Fruit fly (Drosophila melanogaster) whole organism, embryonic: ENCODE measurements around the gene Rab26.

Experiments
- Adf1 ChIP-seq: fragments of 200-800 bp; sonication (Bioruptor generic); IDR thresholded peaks from 2 replicates; pipeline ENCODE4 v1.3.6; 2022; ENCODE audit warnings: missing biosample characterization, missing genetic modification characterization
- Atf-2 ChIP-seq: fragments of 200-800 bp; sonication (Bioruptor generic); optimal IDR thresholded peaks from 2 replicates; lab custom pipeline; 2016; ENCODE audit warnings: missing biosample characterization, missing genetic modification characterization
- Bgb ChIP-seq: fragments of 200-800 bp; sonication (Bioruptor generic); IDR thresholded peaks from 2 replicates; pipeline ENCODE4 v1.3.6; 2022; ENCODE audit warnings: missing biosample characterization, missing genetic modification characterization; ENCODE audit not compliant: partially characterized antibody
- BtbVII ChIP-seq: fragments of 200-800 bp; sonication (Bioruptor generic); optimal IDR thresholded peaks from 3 replicates; lab custom pipeline; 2017; ENCODE audit warnings: missing biosample characterization, mild to moderate bottlenecking, missing genetic modification characterization
- CG10274 ChIP-seq: fragments of 200-800 bp; sonication (Bioruptor generic); optimal IDR thresholded peaks from 3 replicates; lab custom pipeline; 2017; ENCODE audit warnings: missing biosample characterization, mild to moderate bottlenecking, missing genetic modification characterization
- CG11085 ChIP-seq: fragments of 200-800 bp; sonication (Bioruptor generic); IDR thresholded peaks from 2 replicates; pipeline ENCODE4 v1.3.6; 2022; ENCODE audit warnings: missing biosample characterization, missing genetic modification characterization
- CG11456 ChIP-seq: fragments of 200-800 bp; sonication (Bioruptor generic); IDR thresholded peaks from 3 replicates; pipeline ENCODE4 v1.3.6; 2022; ENCODE audit warnings: missing biosample characterization, missing genetic modification characterization
- CG1233 ChIP-seq: fragments of 200-800 bp; sonication (Bioruptor generic); optimal IDR thresholded peaks from 4 replicates; lab custom pipeline; 2018; ENCODE audit warnings: missing biosample characterization, mild to moderate bottlenecking, missing genetic modification characterization
- CG14965 ChIP-seq: fragments of 200-800 bp; sonication (Bioruptor generic); optimal IDR thresholded peaks from 2 replicates; lab custom pipeline; 2016; ENCODE audit warnings: missing biosample characterization, missing genetic modification characterization, borderline replicate concordance
- CG15011 ChIP-seq: fragments of 200-800 bp; sonication (Bioruptor generic); optimal IDR thresholded peaks from 3 replicates; lab custom pipeline; 2018; ENCODE audit warnings: missing biosample characterization, mild to moderate bottlenecking, missing genetic modification characterization
- CG16779 ChIP-seq: fragments of 200-800 bp; sonication (Bioruptor generic); IDR thresholded peaks from 2 replicates; pipeline ENCODE4 v1.3.6; 2022; ENCODE audit warnings: missing biosample characterization, missing genetic modification characterization
- CG18011 ChIP-seq: fragments of 200-800 bp; sonication (Bioruptor generic); optimal IDR thresholded peaks from 2 replicates; lab custom pipeline; 2017; ENCODE audit warnings: missing biosample characterization, missing genetic modification characterization, mild to moderate bottlenecking, moderate library complexity, missing genotype
- CG2875 ChIP-seq: fragments of 200-800 bp; sonication (Bioruptor generic); optimal IDR thresholded peaks from 2 replicates; lab custom pipeline; 2017; ENCODE audit warnings: missing biosample characterization, mild to moderate bottlenecking, missing genetic modification characterization, missing genetic modification reagents
- CG3726 ChIP-seq: fragments of 200-800 bp; sonication (Bioruptor generic); IDR thresholded peaks from 3 replicates; pipeline ENCODE4, ENCODE4 v1.3.6; 2022; ENCODE audit warnings: missing biosample characterization, missing genetic modification characterization
- CG3847 ChIP-seq: fragments of 200-800 bp; sonication (Bioruptor generic); IDR thresholded peaks from 2 replicates; pipeline ENCODE4 v1.3.6; 2022; ENCODE audit warnings: missing biosample characterization, missing genetic modification characterization
- CG4282 ChIP-seq: fragments of 200-800 bp; sonication (Bioruptor generic); optimal IDR thresholded peaks from 2 replicates; lab custom pipeline; 2016; ENCODE audit warnings: missing biosample characterization, missing genetic modification characterization
- CG4328 ChIP-seq: fragments of 200-800 bp; sonication (Bioruptor generic); optimal IDR thresholded peaks from 3 replicates; lab custom pipeline; 2017; ENCODE audit warnings: missing biosample characterization, missing genetic modification reagents, missing genetic modification characterization
- CG4707 ChIP-seq: fragments of 200-800 bp; sonication (Bioruptor generic); optimal IDR thresholded peaks from 2 replicates; lab custom pipeline; 2018; ENCODE audit warnings: missing biosample characterization, mild to moderate bottlenecking, missing genetic modification characterization, moderate library complexity
- CG6689 ChIP-seq: fragments of 200-800 bp; sonication (Bioruptor generic); IDR thresholded peaks from 2 replicates; pipeline ENCODE4 v1.3.6; 2022; ENCODE audit warnings: missing biosample characterization, missing genetic modification characterization
- CG9876 ChIP-seq: fragments of 200-800 bp; sonication (Bioruptor generic); optimal IDR thresholded peaks from 2 replicates; lab custom pipeline; 2016; ENCODE audit warnings: missing biosample characterization, missing genetic modification characterization
- CkIIα-i1 ChIP-seq: fragments of 200-800 bp; sonication (Bioruptor generic); IDR thresholded peaks from 2 replicates; pipeline ENCODE4 v1.3.6; 2022; ENCODE audit warnings: missing biosample characterization, missing genetic modification characterization
- CoRest ChIP-seq: fragments of 200-800 bp; sonication (Bioruptor generic); optimal IDR thresholded peaks from 3 replicates; lab custom pipeline; 2018; ENCODE audit warnings: missing biosample characterization, mild to moderate bottlenecking, missing genetic modification characterization, moderate library complexity
- Dfd ChIP-seq, 2 experiments: fragments of >200 bp; optimal IDR thresholded peaks; 2 replicates each; lab custom pipeline; 2017; ENCODE audit warnings: missing biosample characterization in 2 of 2, missing genetic modification characterization in 2 of 2
- Dref ChIP-seq: fragments of 200-800 bp; sonication (Bioruptor generic); IDR thresholded peaks from 2 replicates; pipeline ENCODE4 v1.3.6; 2022; ENCODE audit warnings: missing biosample characterization, missing genetic modification characterization
- Elba2 ChIP-seq: fragments of 200-800 bp; sonication (Bioruptor generic); optimal IDR thresholded peaks from 3 replicates; lab custom pipeline; 2016; ENCODE audit warnings: missing biosample characterization, missing genetic modification characterization
- Fer1 ChIP-seq: fragments of 200-800 bp; sonication (Bioruptor generic); optimal IDR thresholded peaks from 2 replicates; lab custom pipeline; 2017; ENCODE audit warnings: missing biosample characterization, mild to moderate bottlenecking, missing genetic modification characterization
- Fer2 ChIP-seq: fragments of 200-800 bp; sonication (Bioruptor generic); optimal IDR thresholded peaks from 2 replicates; lab custom pipeline; 2018; ENCODE audit warnings: missing biosample characterization, mild to moderate bottlenecking, missing genetic modification characterization, moderate library complexity
- H2.0 ChIP-seq: fragments of 200-800 bp; sonication (Bioruptor generic); IDR thresholded peaks from 2 replicates; pipeline ENCODE4 v1.3.6; 2022; ENCODE audit warnings: missing biosample characterization, missing genetic modification characterization
- NC2α ChIP-seq: fragments of 200-800 bp; sonication (Bioruptor generic); optimal IDR thresholded peaks from 2 replicates; lab custom pipeline; 2016; ENCODE audit warnings: missing biosample characterization, missing genetic modification characterization
- NK7.1 ChIP-seq: fragments of 200-800 bp; sonication (Bioruptor generic); optimal IDR thresholded peaks from 3 replicates; lab custom pipeline; 2016; ENCODE audit warnings: missing biosample characterization, missing genetic modification characterization
- Neu2 ChIP-seq: fragments of 200-800 bp; sonication (Bioruptor generic); optimal IDR thresholded peaks from 3 replicates; lab custom pipeline; 2016; ENCODE audit warnings: missing biosample characterization, missing genetic modification characterization, borderline replicate concordance
- Oli ChIP-seq: fragments of 200-800 bp; sonication (Bioruptor generic); optimal IDR thresholded peaks from 2 replicates; lab custom pipeline; 2018; ENCODE audit warnings: missing biosample characterization, mild to moderate bottlenecking, missing genetic modification characterization, moderate library complexity
- Ptx1 ChIP-seq: fragments of 200-800 bp; sonication (Bioruptor generic); IDR thresholded peaks from 2 replicates; pipeline ENCODE4 v1.3.6; 2022; ENCODE audit warnings: missing biosample characterization, missing genetic modification characterization
- Rx ChIP-seq: fragments of 200-800 bp; sonication (Bioruptor generic); IDR thresholded peaks from 2 replicates; pipeline ENCODE4 v1.3.6; 2022; ENCODE audit warnings: missing biosample characterization, missing genetic modification characterization
- Sin3A ChIP-seq: fragments of >200 bp; optimal IDR thresholded peaks from 2 replicates; lab custom pipeline; 2018
- Six4 ChIP-seq: fragments of 200-800 bp; sonication (Bioruptor generic); optimal IDR thresholded peaks from 2 replicates; lab custom pipeline; 2016; ENCODE audit warnings: missing biosample characterization, missing genetic modification characterization
- Sry-β ChIP-seq: fragments of 200-800 bp; sonication (Bioruptor generic); optimal IDR thresholded peaks from 2 replicates; lab custom pipeline; 2018; ENCODE audit warnings: missing biosample characterization, mild to moderate bottlenecking, missing genetic modification characterization, moderate library complexity
- crp ChIP-seq, 2 experiments: fragments of 200-800 bp; sonication (Bioruptor generic); optimal IDR thresholded peaks; 2 replicates in 1 of 2; 3 replicates in 1 of 2; lab custom pipeline; 2017; ENCODE audit warnings: missing biosample characterization in 2 of 2, missing genetic modification characterization in 2 of 2, mild to moderate bottlenecking in 1 of 2, moderate library complexity in 1 of 2
- dm ChIP-seq: fragments of 200-800 bp; sonication (Bioruptor generic); optimal IDR thresholded peaks from 3 replicates; lab custom pipeline; 2016; ENCODE audit warnings: missing biosample characterization, missing genetic modification characterization
- gsb-n ChIP-seq: fragments of 200-800 bp; sonication (Bioruptor generic); optimal IDR thresholded peaks from 3 replicates; lab custom pipeline; 2018; ENCODE audit warnings: missing biosample characterization, mild to moderate bottlenecking, missing genetic modification characterization
- inv ChIP-seq: fragments of 200-800 bp; sonication (Bioruptor generic); IDR thresholded peaks from 2 replicates; pipeline ENCODE4 v1.3.6; 2022; ENCODE audit warnings: missing biosample characterization, missing genetic modification characterization; ENCODE audit not compliant: partially characterized antibody
- maf-S ChIP-seq: fragments of 200-800 bp; sonication (Bioruptor generic); optimal IDR thresholded peaks from 2 replicates; lab custom pipeline; 2016; ENCODE audit warnings: missing biosample characterization, missing genetic modification characterization
- mam ChIP-seq: fragments of 200-800 bp; sonication (Bioruptor generic); optimal IDR thresholded peaks from 3 replicates; lab custom pipeline; 2016; ENCODE audit warnings: missing biosample characterization, missing genetic modification characterization
- mirr ChIP-seq: fragments of 200-800 bp; sonication (Bioruptor generic); optimal IDR thresholded peaks from 3 replicates; lab custom pipeline; 2018; ENCODE audit warnings: missing biosample characterization, mild to moderate bottlenecking, missing genetic modification characterization
- nau ChIP-seq: fragments of 200-800 bp; sonication (Bioruptor generic); optimal IDR thresholded peaks from 3 replicates; lab custom pipeline; 2017; ENCODE audit warnings: missing biosample characterization, mild to moderate bottlenecking, missing genetic modification characterization, missing genetic modification reagents
- peb ChIP-seq: fragments of 200-800 bp; sonication (Bioruptor generic); IDR thresholded peaks from 2 replicates; pipeline ENCODE4 v1.3.6; 2022; ENCODE audit warnings: missing biosample characterization, missing genetic modification characterization
- ro ChIP-seq: fragments of 200-800 bp; sonication (Bioruptor generic); IDR thresholded peaks from 2 replicates; pipeline ENCODE4 v1.3.6; 2022; ENCODE audit warnings: missing biosample characterization, missing genetic modification characterization
- sc ChIP-seq, 3 experiments: fragments of >200 bp in 2 of 3; fragments of 200-800 bp in 1 of 3; sonication (Bioruptor generic) in 1 of 3; optimal IDR thresholded peaks; 2 replicates in 2 of 3; 3 replicates in 1 of 3; lab custom pipeline; 2017; ENCODE audit warnings: mild to moderate bottlenecking in 1 of 3, missing biosample characterization in 1 of 3, missing genetic modification characterization in 1 of 3, missing genetic modification reagents in 1 of 3
- sna ChIP-seq: fragments of 200-800 bp; sonication (Bioruptor generic); IDR thresholded peaks from 2 replicates; pipeline ENCODE4 v1.3.6; 2022; ENCODE audit warnings: missing biosample characterization, missing genetic modification characterization; ENCODE audit not compliant: partially characterized antibody
- trem ChIP-seq: fragments of 200-800 bp; optimal IDR thresholded peaks from 3 replicates; lab custom pipeline; 2019; ENCODE audit warnings: missing biosample characterization, mild to moderate bottlenecking, missing genetic modification characterization, moderate library complexity
- yki ChIP-seq: fragments of >200 bp; optimal IDR thresholded peaks from 3 replicates; lab custom pipeline; 2018

Gene Rab26

DNA sequence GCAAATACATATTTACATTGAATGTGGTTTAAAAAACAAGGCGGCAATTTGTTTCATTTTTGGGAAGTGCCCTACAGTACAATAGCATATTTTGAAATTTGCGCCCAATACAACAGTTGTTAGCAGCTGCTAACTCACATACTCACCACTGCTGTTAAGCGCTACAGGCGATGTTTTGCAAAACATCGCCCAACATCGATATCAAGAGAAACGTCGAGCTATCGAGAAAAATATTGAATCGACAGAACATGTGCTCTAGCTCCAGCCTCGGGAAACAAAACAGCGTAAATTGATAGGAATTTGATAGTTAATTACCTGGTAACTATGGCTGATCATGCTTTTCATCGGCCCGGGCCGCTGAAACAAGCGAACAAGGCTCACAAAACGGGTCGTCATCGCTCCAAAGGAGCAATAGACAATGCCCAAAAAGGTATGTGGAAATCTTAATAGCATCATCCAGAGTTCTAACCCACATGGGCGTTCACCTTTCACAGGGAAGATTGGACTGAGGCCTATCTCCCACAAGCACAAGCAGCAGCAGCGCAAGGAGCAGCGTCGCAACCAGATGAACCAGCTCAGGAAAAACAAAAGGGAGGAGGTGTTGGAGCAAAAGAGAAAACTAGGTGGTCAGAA is 16.5 kb downstream of the Rab26 start, which contains the start of gene Tsr1 (continued):
- TF ChIP-seq CG4707 (GFP tag; lab: Kevin White, UChicago) (no peak), Atf-2 (no peak), Ptx1 (GFP tag; lab: Robert Waterston, UW) (no peak), sna (GFP tag; lab: Robert Waterston, UW) (peak; percentile 85), Sin3A (lab: Kevin White, UChicago) (peak; percentile 24), Dref (GFP tag; lab: Robert Waterston, UW) (peak; percentile 80), Oli (tag; lab: Kevin White, UChicago) (no peak), inv (GFP tag; lab: Robert Waterston, UW) (peak; percentile 70), dm (GFP tag; lab: Kevin White, UChicago) (peak; percentile 96), nau (GFP tag; lab: Kevin White, UChicago) (no peak), CG3847 (GFP tag; lab: Robert Waterston, UW) (no peak), mam (GFP tag; lab: Kevin White, UChicago) (no peak), mirr (GFP tag; lab: Kevin White, UChicago) (no peak), trem (peak; percentile 47), CG1233 (GFP tag; lab: Kevin White, UChicago) (no peak), CG3726 (GFP tag; lab: Robert Waterston, UW) (no peak), sc (optimal IDR thresholded peaks at IDR 0.05; lab: Kevin White, UChicago) (no peak), sc (GFP tag; optimal IDR thresholded peaks at IDR 0.05; lab: Kevin White, UChicago) (no peak), CG9876 (GFP tag; lab: Kevin White, UChicago) (no peak), crp (GFP tag; optimal IDR thresholded peaks at IDR 0.05; lab: Kevin White, UChicago) (peak in 1 of 2 experiments; percentile 52), CoRest (tag; lab: Kevin White, UChicago) (no peak), NC2α (GFP tag; lab: Kevin White, UChicago) (no peak), Fer1 (GFP tag; lab: Kevin White, UChicago) (no peak), Bgb (GFP tag; lab: Robert Waterston, UW) (peak; percentile 92), ro (GFP tag; lab: Robert Waterston, UW) (no peak), CG4328 (GFP tag; lab: Kevin White, UChicago) (no peak), Neu2 (no peak), Dfd (GFP tag; optimal IDR thresholded peaks at IDR 0.05; lab: Kevin White, UChicago) (no peak), CG4282 (GFP tag; lab: Kevin White, UChicago) (no peak), CG16779 (GFP tag; lab: Robert Waterston, UW) (no peak), CG10274 (GFP tag; lab: Kevin White, UChicago) (no peak), CkIIα-i1 (GFP tag; lab: Robert Waterston, UW) (no peak), gsb-n (tag; lab: Kevin White, UChicago) (no peak), maf-S (GFP tag; lab: Kevin White, UChicago) (no peak), Adf1 (GFP tag; lab: Robert Waterston, UW) (no peak), CG11456 (no peak), Sry-β (GFP tag; lab: Kevin White, UChicago) (no peak), CG11085 (GFP tag; lab: Robert Waterston, UW) (no peak), Elba2 (GFP tag; lab: Kevin White, UChicago) (no peak), CG14965 (no peak), yki (lab: Kevin White, UChicago) (no peak), peb (GFP tag; lab: Robert Waterston, UW) (no peak), BtbVII (no peak), Rx (GFP tag; lab: Robert Waterston, UW) (no peak), CG2875 (GFP tag; lab: Kevin White, UChicago) (no peak), Six4 (GFP tag; lab: Kevin White, UChicago) (no peak), CG15011 (GFP tag; lab: Kevin White, UChicago) (no peak), CG6689 (GFP tag; lab: Robert Waterston, UW) (no peak), H2.0 (GFP tag; lab: Robert Waterston, UW) (no peak), NK7.1 (no peak), CG18011 (GFP tag; lab: Kevin White, UChicago) (no peak), Fer2 (no peak)
